Worm (Caenorhabditis elegans): ENCODE results near the gene Y62H9A.10.

Gene Y62H9A.10

ce11 chrX:11925243-11925642 lies 22.7 kb upstream of the Y62H9A.10 start:
- TF ChIP-seq Y22D7AL.16 (tag; optimal IDR thresholded peaks at IDR 0.05) (no peak), fkh-6 (tag; optimal IDR thresholded peaks at IDR 0.05) (no peak), ceh-18 (tag; optimal IDR thresholded peaks at IDR 0.05) (no peak), pax-1 (tag; optimal IDR thresholded peaks at IDR 0.05) (no peak)

DNA sequence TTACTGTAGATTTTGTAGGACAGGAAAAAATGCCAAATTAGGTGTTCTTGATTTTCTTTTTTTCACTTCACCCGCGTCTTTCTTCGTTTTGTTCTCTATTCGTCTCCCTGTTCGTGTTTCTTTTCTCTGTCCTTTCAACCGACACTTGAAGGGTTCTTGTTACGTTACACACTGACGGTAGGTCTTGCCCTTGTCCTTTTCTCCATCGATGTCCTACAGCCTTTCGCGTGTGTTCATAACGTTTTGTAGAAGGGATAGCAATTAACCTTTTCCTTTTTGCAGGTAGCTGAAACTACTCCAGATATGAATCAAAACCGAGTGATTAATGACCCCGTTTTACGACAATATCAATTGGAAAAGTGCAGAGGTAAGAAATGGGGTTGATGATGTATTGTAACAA lies 21.6 kb upstream of the Y62H9A.10 start, which contains the start of gene F55G7.1:
TSS of gene F55G7.1 (plus strand) at position 276 of the 400 bp plus-strand sequence.
- TF ChIP-seq ref-2 (tag; optimal IDR thresholded peaks at IDR 0.05) (peak; percentile 9), sdc-2 (tag; optimal IDR thresholded peaks at IDR 0.05) (peak; percentile 97), ceh-2 (tag; optimal IDR thresholded peaks at IDR 0.05) (no peak), T23F11.4 (GFP tag; optimal IDR thresholded peaks at IDR 0.05) (no peak)

DNA sequence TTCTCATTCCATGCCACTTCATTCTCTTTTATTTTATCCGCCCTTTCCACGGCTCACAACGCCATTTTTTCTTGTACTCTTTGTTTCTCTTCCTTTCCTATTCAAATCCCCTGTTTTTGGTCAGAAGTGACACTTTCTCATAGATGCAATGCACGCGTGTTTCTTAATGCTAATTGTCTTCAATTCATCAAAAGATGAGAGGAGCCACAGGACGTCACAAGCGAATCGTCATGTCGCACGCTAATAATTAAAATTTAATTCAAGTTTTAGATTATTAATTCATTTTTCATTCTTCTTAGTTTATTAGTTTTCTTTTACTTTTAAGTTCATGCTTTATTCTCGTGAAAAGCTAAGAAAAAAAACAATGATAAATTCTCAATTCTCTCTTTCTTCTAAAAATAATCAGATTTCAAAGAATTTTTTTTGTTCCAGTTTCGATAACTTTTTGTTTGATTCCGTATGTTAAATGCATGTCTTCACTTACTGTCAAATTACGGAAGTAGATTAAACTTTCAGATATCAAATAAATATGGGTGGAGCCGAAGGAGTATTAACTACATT lies 18.2 kb upstream of the Y62H9A.10 start, which contains the start of gene Y62H9A.14:
TSS of gene Y62H9A.14 (plus strand) at position 511 of the 561 bp plus-strand sequence.
- TF ChIP-seq K02D7.2 (tag; optimal IDR thresholded peaks at IDR 0.05): no peak
- no peak for TF ChIP-seq rnt-1 (tag; optimal IDR thresholded peaks at IDR 0.05)
- no peak for TF ChIP-seq nhr-11 (tag; optimal IDR thresholded peaks at IDR 0.05)
- TF ChIP-seq hlh-8 (tag; optimal IDR thresholded peaks at IDR 0.05): no peak
- no peak for TF ChIP-seq ama-1 (optimal IDR thresholded peaks at IDR 0.05)
- TF ChIP-seq hlh-13 (GFP tag; optimal IDR thresholded peaks at IDR 0.05): no peak
- no peak for TF ChIP-seq fkh-6 (tag; optimal IDR thresholded peaks at IDR 0.05)
- no peak for TF ChIP-seq sox-4 (tag; optimal IDR thresholded peaks at IDR 0.05)
- TF ChIP-seq hlh-6 (tag; optimal IDR thresholded peaks at IDR 0.05): no peak
- no peak for TF ChIP-seq pros-1 (tag; optimal IDR thresholded peaks at IDR 0.05)
- TF ChIP-seq elt-2 (tag; optimal IDR thresholded peaks at IDR 0.05): no peak
- TF ChIP-seq che-1 (tag; optimal IDR thresholded peaks at IDR 0.05): no peak
- no peak for TF ChIP-seq ceh-30 (tag; optimal IDR thresholded peaks at IDR 0.05)
- no peak for TF ChIP-seq ceh-48 (tag; optimal IDR thresholded peaks at IDR 0.05)

- TF ChIP-seq dve-1 (tag; optimal IDR thresholded peaks at IDR 0.05) (no peak), fkh-6 (tag; optimal IDR thresholded peaks at IDR 0.05) (no peak), syd-9 (tag; optimal IDR thresholded peaks at IDR 0.05) (no peak), nhr-232 (tag; optimal IDR thresholded peaks at IDR 0.05) (no peak), eyg-1 (tag; optimal IDR thresholded peaks at IDR 0.05) (no peak), ceh-14 (tag; optimal IDR thresholded peaks at IDR 0.05) (no peak), ttx-3 (tag; optimal IDR thresholded peaks at IDR 0.05) (no peak)
These were observed 15.4 kb upstream of the Y62H9A.10 start, which contains the start of gene Y62H9A.16 for ce11 chrX:11917994-11918393. Gene Y62H9A.16 (plus strand): TSS chrX:11918294.

DNA sequence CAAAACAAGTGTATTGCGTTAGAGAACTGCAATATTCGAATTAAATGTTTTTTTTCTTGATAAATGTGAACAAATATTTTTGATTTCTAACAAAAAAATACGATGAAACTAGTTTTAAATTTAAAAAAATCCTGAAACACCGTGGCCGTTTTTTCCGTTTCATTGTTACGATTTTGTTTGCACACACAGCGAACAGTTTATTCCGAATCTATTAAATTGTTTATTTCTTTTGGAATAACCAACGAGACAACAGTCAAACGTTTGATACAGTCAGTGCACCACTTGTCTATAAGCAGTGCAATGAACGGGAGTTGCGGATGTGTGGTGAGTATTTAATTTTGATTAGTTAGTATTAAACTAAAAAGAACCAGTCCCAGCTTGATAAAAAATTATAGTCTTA lies 14.1 kb upstream of the Y62H9A.10 start, which contains the start of gene Y62H9A.13:
TSS of gene Y62H9A.13 (plus strand) at position 301 of the 400 bp plus-strand sequence.
- no peak for TF ChIP-seq pqm-1 (tag; optimal IDR thresholded peaks at IDR 0.05)
- no peak for TF ChIP-seq rnt-1 (tag; optimal IDR thresholded peaks at IDR 0.05)
- no peak for TF ChIP-seq ceh-19 (GFP tag; optimal IDR thresholded peaks at IDR 0.05)
- TF ChIP-seq pat-9 (tag; optimal IDR thresholded peaks at IDR 0.05): no peak
- TF ChIP-seq syd-9 (tag; optimal IDR thresholded peaks at IDR 0.05): no peak
- no peak for TF ChIP-seq dve-1 (tag; optimal IDR thresholded peaks at IDR 0.05)
- no peak for TF ChIP-seq elt-2 (tag; optimal IDR thresholded peaks at IDR 0.05)
- no peak for TF ChIP-seq gmeb-2 (tag; optimal IDR thresholded peaks at IDR 0.05)
- TF ChIP-seq C08G9.2 (tag; optimal IDR thresholded peaks at IDR 0.05): no peak
- no peak for TF ChIP-seq tbx-7 (tag; optimal IDR thresholded peaks at IDR 0.05)
- no peak for TF ChIP-seq unc-3 (GFP tag; conservative IDR thresholded peaks at IDR 0.05)
- no peak for TF ChIP-seq unc-3 (tag; optimal IDR thresholded peaks at IDR 0.05)
- TF ChIP-seq ttx-3 (tag; optimal IDR thresholded peaks at IDR 0.05): no peak
- no peak for TF ChIP-seq eyg-1 (tag; optimal IDR thresholded peaks at IDR 0.05)
- TF ChIP-seq hlh-13 (GFP tag; optimal IDR thresholded peaks at IDR 0.05): no peak
- no peak for TF ChIP-seq ceh-45 (GFP tag; IDR thresholded peaks at IDR 0.05)
- no peak for TF ChIP-seq nhr-11 (tag; optimal IDR thresholded peaks at IDR 0.05)
- TF ChIP-seq odd-2 (tag; optimal IDR thresholded peaks at IDR 0.05): no peak
- no peak for TF ChIP-seq unc-86 (tag; optimal IDR thresholded peaks at IDR 0.05)
- TF ChIP-seq ceh-34 (tag; optimal IDR thresholded peaks at IDR 0.05): no peak
- TF ChIP-seq pha-2 (tag; optimal IDR thresholded peaks at IDR 0.05): no peak
